Fruit fly (Drosophila melanogaster) whole organism, embryonic: ENCODE data around the gene CG9328.

ENCODE experiments used
- CG10147 ChIP-seq: fragments of 200-800 bp; sonication (Bioruptor generic); optimal IDR thresholded peaks from 2 replicates; lab custom pipeline; 2019; ENCODE audit warnings: missing biosample characterization, mild to moderate bottlenecking, missing genetic modification characterization, moderate library complexity
- CG10209 ChIP-seq: fragments of 200-800 bp; sonication (Bioruptor generic); optimal IDR thresholded peaks from 3 replicates; lab custom pipeline; 2017; ENCODE audit warnings: missing biosample characterization, mild to moderate bottlenecking, missing genetic modification characterization, missing genetic modification reagents
- CG11085 ChIP-seq: fragments of 200-800 bp; sonication (Bioruptor generic); IDR thresholded peaks from 2 replicates; pipeline ENCODE4 v1.3.6; 2022; ENCODE audit warnings: missing biosample characterization, missing genetic modification characterization
- CG11695 ChIP-seq: fragments of 200-800 bp; sonication (Bioruptor generic); IDR thresholded peaks from 3 replicates; pipeline ENCODE4 v1.3.6; 2022; ENCODE audit warnings: missing biosample characterization, missing genetic modification characterization
- CG11696 ChIP-seq: fragments of 200-800 bp; sonication (Bioruptor generic); IDR thresholded peaks from 2 replicates; pipeline ENCODE4 v1.3.6; 2022; ENCODE audit warnings: missing biosample characterization, missing genetic modification characterization
- CG14860 ChIP-seq: fragments of 200-800 bp; sonication (Bioruptor generic); IDR thresholded peaks from 3 replicates; pipeline ENCODE4 v1.3.6; 2022; ENCODE audit warnings: missing biosample characterization, missing genetic modification characterization; ENCODE audit not compliant: partially characterized antibody
- CG14965 ChIP-seq: fragments of 200-800 bp; sonication (Bioruptor generic); optimal IDR thresholded peaks from 2 replicates; lab custom pipeline; 2016; ENCODE audit warnings: missing biosample characterization, missing genetic modification characterization, borderline replicate concordance
- CG15011 ChIP-seq: fragments of 200-800 bp; sonication (Bioruptor generic); optimal IDR thresholded peaks from 3 replicates; lab custom pipeline; 2018; ENCODE audit warnings: missing biosample characterization, mild to moderate bottlenecking, missing genetic modification characterization
- CG17385 ChIP-seq: fragments of 200-800 bp; sonication (Bioruptor generic); optimal IDR thresholded peaks from 3 replicates; lab custom pipeline; 2018; ENCODE audit warnings: missing biosample characterization, mild to moderate bottlenecking, missing genetic modification characterization
- CG17568 ChIP-seq: fragments of 200-800 bp; sonication (Bioruptor generic); optimal IDR thresholded peaks from 2 replicates; lab custom pipeline; 2018; ENCODE audit warnings: missing biosample characterization, mild to moderate bottlenecking, missing genetic modification characterization, moderate library complexity
- CG2199 ChIP-seq: fragments of 200-800 bp; sonication (Bioruptor generic); IDR thresholded peaks from 3 replicates; pipeline ENCODE4 v1.3.6; 2022; ENCODE audit warnings: missing biosample characterization, missing genetic modification characterization
- CG2678 ChIP-seq: fragments of 200-800 bp; sonication (Bioruptor generic); optimal IDR thresholded peaks from 3 replicates; lab custom pipeline; 2019; ENCODE audit warnings: missing biosample characterization, mild to moderate bottlenecking, missing genetic modification characterization, moderate library complexity
- CG5953 ChIP-seq: fragments of 200-800 bp; sonication (Bioruptor generic); IDR thresholded peaks from 2 replicates; pipeline ENCODE4 v1.3.6; 2022; ENCODE audit warnings: missing biosample characterization, missing genetic modification characterization
- CG7786 ChIP-seq: fragments of 200-800 bp; sonication (Bioruptor generic); optimal IDR thresholded peaks from 2 replicates; lab custom pipeline; 2016; ENCODE audit warnings: missing biosample characterization, missing genetic modification characterization
- CG7839 ChIP-seq: fragments of 200-800 bp; sonication (Bioruptor generic); optimal IDR thresholded peaks from 3 replicates; lab custom pipeline; 2018; ENCODE audit warnings: missing biosample characterization, mild to moderate bottlenecking, missing genetic modification characterization, moderate library complexity
- CG9437 ChIP-seq: fragments of 200-800 bp; sonication (Bioruptor generic); optimal IDR thresholded peaks from 2 replicates; lab custom pipeline; 2018; ENCODE audit warnings: missing biosample characterization, mild to moderate bottlenecking, missing genetic modification characterization
- CG9817 ChIP-seq: fragments of 200-800 bp; sonication (Bioruptor generic); optimal IDR thresholded peaks from 2 replicates; lab custom pipeline; 2018; ENCODE audit warnings: missing biosample characterization, mild to moderate bottlenecking, missing genetic modification characterization, moderate library complexity
- CoRest ChIP-seq: fragments of 200-800 bp; sonication (Bioruptor generic); optimal IDR thresholded peaks from 3 replicates; lab custom pipeline; 2018; ENCODE audit warnings: missing biosample characterization, mild to moderate bottlenecking, missing genetic modification characterization, moderate library complexity
- Dek ChIP-seq: fragments of 200-800 bp; sonication (Bioruptor generic); optimal IDR thresholded peaks from 3 replicates; lab custom pipeline; 2019; ENCODE audit warnings: missing biosample characterization, mild to moderate bottlenecking, missing genetic modification characterization, moderate library complexity
- Dfd ChIP-seq, 2 experiments: fragments of >200 bp; optimal IDR thresholded peaks; 2 replicates each; lab custom pipeline; 2017; ENCODE audit warnings: missing biosample characterization in 2 of 2, missing genetic modification characterization in 2 of 2
- GATAe ChIP-seq: fragments of 200-800 bp; sonication (Bioruptor generic); conservative IDR thresholded peaks from 2 replicates; pipeline ENCODE4 v1.3.6; 2022; ENCODE audit warnings: missing biosample characterization, missing genetic modification characterization
- H2.0 ChIP-seq: fragments of 200-800 bp; sonication (Bioruptor generic); IDR thresholded peaks from 2 replicates; pipeline ENCODE4 v1.3.6; 2022; ENCODE audit warnings: missing biosample characterization, missing genetic modification characterization
- Hr51 ChIP-seq, 2 experiments: fragments of 200-800 bp; sonication (Bioruptor generic); optimal IDR thresholded peaks; 2 replicates in 1 of 2; 3 replicates in 1 of 2; lab custom pipeline; 2016 to 2018; ENCODE audit warnings: missing biosample characterization in 2 of 2, missing genetic modification characterization in 2 of 2, mild to moderate bottlenecking in 1 of 2, moderate library complexity in 1 of 2
- Hr78 ChIP-seq, 2 experiments: fragments of 200-800 bp in 1 of 2; fragments of >200 bp in 1 of 2; sonication (Bioruptor generic) in 1 of 2; optimal IDR thresholded peaks; 2 replicates each; lab custom pipeline; 2017 to 2019; ENCODE audit warnings: missing biosample characterization in 2 of 2, missing genetic modification characterization in 2 of 2, mild to moderate bottlenecking in 1 of 2, moderate library complexity in 1 of 2
- Hsf ChIP-seq: fragments of 200-800 bp; sonication (Bioruptor generic); optimal IDR thresholded peaks from 3 replicates; lab custom pipeline; 2016; ENCODE audit warnings: missing biosample characterization, missing genetic modification characterization
- Jarid2 ChIP-seq: fragments of 200-800 bp; sonication (Bioruptor generic); optimal IDR thresholded peaks from 3 replicates; lab custom pipeline; 2017; ENCODE audit warnings: mild to moderate bottlenecking, missing biosample characterization, missing genetic modification reagents, missing genetic modification characterization
- MBD-R2 ChIP-seq: fragments of 200-800 bp; sonication (Bioruptor generic); IDR thresholded peaks from 2 replicates; pipeline ENCODE4 v1.3.6; 2022; ENCODE audit warnings: missing biosample characterization, missing genetic modification characterization
- Nf-YA ChIP-seq: fragments of 200-800 bp; sonication (Bioruptor generic); IDR thresholded peaks from 2 replicates; pipeline ENCODE4 v1.3.6; 2022; ENCODE audit warnings: missing biosample characterization, missing genetic modification characterization
- Vsx1 ChIP-seq: fragments of 200-800 bp; sonication (Bioruptor generic); optimal IDR thresholded peaks from 2 replicates; lab custom pipeline; 2017; ENCODE audit warnings: missing biosample characterization, mild to moderate bottlenecking, missing genetic modification characterization, missing genetic modification reagents
- amos ChIP-seq: fragments of 200-800 bp; sonication (Bioruptor generic); IDR thresholded peaks from 2 replicates; pipeline ENCODE4 v1.3.6; 2022; ENCODE audit warnings: missing biosample characterization, missing genetic modification characterization; ENCODE audit not compliant: partially characterized antibody
- ase ChIP-seq: fragments of 200-800 bp; sonication (Bioruptor generic); IDR thresholded peaks from 3 replicates; pipeline ENCODE4 v1.3.6; 2022; ENCODE audit warnings: missing biosample characterization, missing genetic modification characterization
- ato ChIP-seq: fragments of 200-800 bp; sonication (Bioruptor generic); IDR thresholded peaks from 2 replicates; pipeline ENCODE4 v1.3.6; 2022; ENCODE audit warnings: missing biosample characterization, missing genetic modification characterization; ENCODE audit not compliant: partially characterized antibody
- bab2 ChIP-seq: fragments of 200-800 bp; sonication (Bioruptor generic); optimal IDR thresholded peaks from 2 replicates; lab custom pipeline; 2016; ENCODE audit warnings: missing biosample characterization, missing genetic modification characterization
- crp ChIP-seq, 2 experiments: fragments of 200-800 bp; sonication (Bioruptor generic); optimal IDR thresholded peaks; 2 replicates in 1 of 2; 3 replicates in 1 of 2; lab custom pipeline; 2017; ENCODE audit warnings: missing biosample characterization in 2 of 2, missing genetic modification characterization in 2 of 2, mild to moderate bottlenecking in 1 of 2, moderate library complexity in 1 of 2
- dm ChIP-seq: fragments of 200-800 bp; sonication (Bioruptor generic); optimal IDR thresholded peaks from 3 replicates; lab custom pipeline; 2016; ENCODE audit warnings: missing biosample characterization, missing genetic modification characterization
- ewg ChIP-seq: fragments of 200-800 bp; sonication (Bioruptor generic); optimal IDR thresholded peaks from 3 replicates; lab custom pipeline; 2017; ENCODE audit warnings: mild to moderate bottlenecking, missing biosample characterization, missing genetic modification reagents, missing genetic modification characterization
- gsb-n ChIP-seq: fragments of 200-800 bp; sonication (Bioruptor generic); optimal IDR thresholded peaks from 3 replicates; lab custom pipeline; 2018; ENCODE audit warnings: missing biosample characterization, mild to moderate bottlenecking, missing genetic modification characterization
- ind ChIP-seq: fragments of 200-800 bp; sonication (Bioruptor generic); optimal IDR thresholded peaks from 3 replicates; lab custom pipeline; 2016; ENCODE audit warnings: missing biosample characterization, missing genetic modification characterization
- insv ChIP-seq, 2 experiments: fragments of 200-800 bp; sonication (Bioruptor generic); optimal IDR thresholded peaks; 3 replicates each; lab custom pipeline; 2016 to 2018; ENCODE audit warnings: missing biosample characterization in 2 of 2, missing genetic modification characterization in 2 of 2
- ken ChIP-seq: fragments of 200-800 bp; sonication (Bioruptor generic); IDR thresholded peaks from 3 replicates; pipeline ENCODE4 v1.3.6; 2022; ENCODE audit warnings: missing biosample characterization, missing genetic modification characterization
- mld ChIP-seq: fragments of 200-800 bp; sonication (Bioruptor generic); IDR thresholded peaks from 3 replicates; pipeline ENCODE4 v1.3.6; 2022; ENCODE audit warnings: missing biosample characterization, missing genetic modification characterization; ENCODE audit not compliant: partially characterized antibody
- pb ChIP-seq: fragments of 200-800 bp; sonication (Bioruptor generic); optimal IDR thresholded peaks from 3 replicates; lab custom pipeline; 2016; ENCODE audit warnings: missing biosample characterization, missing genetic modification characterization
- pnt ChIP-seq: fragments of 200-800 bp; sonication (Bioruptor generic); optimal IDR thresholded peaks from 3 replicates; lab custom pipeline; 2016; ENCODE audit warnings: missing biosample characterization, missing genetic modification characterization
- ranshi ChIP-seq: fragments of 200-800 bp; sonication (Bioruptor generic); IDR thresholded peaks from 2 replicates; pipeline ENCODE4 v1.3.6; 2022; ENCODE audit warnings: missing biosample characterization, missing genetic modification characterization
- sob ChIP-seq: fragments of 200-800 bp; sonication (Bioruptor generic); IDR thresholded peaks from 2 replicates; pipeline ENCODE4 v1.3.6; 2022; ENCODE audit warnings: missing biosample characterization, missing genetic modification characterization
- twi ChIP-seq: fragments of 200-800 bp; optimal IDR thresholded peaks from 2 replicates; lab custom pipeline; 2019; ENCODE audit warnings: missing biosample characterization, mild to moderate bottlenecking, missing genetic modification characterization, moderate library complexity
- unc-4 ChIP-seq: fragments of 200-800 bp; sonication (Bioruptor generic); IDR thresholded peaks from 2 replicates; pipeline ENCODE4 v1.3.6; 2022; ENCODE audit warnings: missing biosample characterization, missing genetic modification characterization; ENCODE audit not compliant: partially characterized antibody
- zf30C ChIP-seq: fragments of 200-800 bp; sonication (Bioruptor generic); optimal IDR thresholded peaks from 3 replicates; lab custom pipeline; 2018; ENCODE audit warnings: missing biosample characterization, mild to moderate bottlenecking, missing genetic modification characterization

Gene CG9328

dm6 chr2L:20822489-20823195, 25.1 kb downstream of the CG9328 start, which contains the start of gene CG9331 (continued):
- no peak for TF ChIP-seq CG15011 (GFP tag; lab: Kevin White, UChicago)
- no peak for TF ChIP-seq pnt (GFP tag; lab: Kevin White, UChicago)
- no peak for TF ChIP-seq CG17568 (GFP tag; lab: Kevin White, UChicago)
- TF ChIP-seq Hr51 (GFP tag; optimal IDR thresholded peaks at IDR 0.05; lab: Kevin White, UChicago): no peak
- no peak for TF ChIP-seq Hsf (GFP tag; lab: Kevin White, UChicago)
- 0 out of 3 replicates have a peak, but pooled peaks have one; percentile 47 for TF ChIP-seq mld (GFP tag; lab: Robert Waterston, UW)
- TF ChIP-seq ind (GFP tag; lab: Kevin White, UChicago): no peak
- TF ChIP-seq ewg (GFP tag; lab: Kevin White, UChicago): no peak
- TF ChIP-seq CG9437 (GFP tag; lab: Kevin White, UChicago): peak; percentile 45
- no peak for TF ChIP-seq GATAe (GFP tag; lab: Robert Waterston, UW)
- 0 out of 2 replicates have a peak, but pooled peaks have one; percentile 3 for TF ChIP-seq CG5953 (GFP tag; lab: Robert Waterston, UW)
- no peak for TF ChIP-seq ken (GFP tag; lab: Robert Waterston, UW)
- TF ChIP-seq CG11085 (GFP tag; lab: Robert Waterston, UW): no peak
- TF ChIP-seq bab2 (GFP tag; lab: Kevin White, UChicago): no peak
- TF ChIP-seq MBD-R2 (GFP tag; lab: Robert Waterston, UW): peak; percentile 24; the same call in 1 of the 2 replicates
- TF ChIP-seq CG14965 (GFP tag; lab: Kevin White, UChicago): no peak
- TF ChIP-seq zf30C (GFP tag; lab: Kevin White, UChicago): peak; percentile 3
- no peak for TF ChIP-seq CG9817
- peak; percentile 3 for TF ChIP-seq dm
- peak; percentile 58 for TF ChIP-seq CG10209 (GFP tag; lab: Kevin White, UChicago)
- no peak for TF ChIP-seq H2.0 (GFP tag; lab: Robert Waterston, UW)
- TF ChIP-seq Vsx1: peak; percentile 71
- TF ChIP-seq ranshi (GFP tag; lab: Robert Waterston, UW): no peak
- TF ChIP-seq CG10147 (GFP tag; lab: Kevin White, UChicago): no peak
- TF ChIP-seq CG11695 (GFP tag; lab: Robert Waterston, UW): no peak
- TF ChIP-seq ase (GFP tag; lab: Robert Waterston, UW): no peak
- no peak for TF ChIP-seq CoRest (tag; lab: Kevin White, UChicago)
- peak; percentile 59; the same call in 1 of the 2 replicates for TF ChIP-seq ato
- no peak for TF ChIP-seq CG17385
- no peak for TF ChIP-seq gsb-n (tag; lab: Kevin White, UChicago)
- 0 out of 2 replicates have a peak, but pooled peaks have one; percentile 45 for TF ChIP-seq sob (GFP tag; lab: Robert Waterston, UW)
- TF ChIP-seq CG2199 (GFP tag; lab: Robert Waterston, UW): 0 out of 3 replicates have a peak, but pooled peaks have one; percentile 44
- no peak for TF ChIP-seq Dfd (GFP tag; optimal IDR thresholded peaks at IDR 0.05; lab: Kevin White, UChicago)
- TF ChIP-seq insv (GFP tag; optimal IDR thresholded peaks at IDR 0.05; lab: Kevin White, UChicago): peak in 1 of 2 experiments; percentile 90
- no peak for TF ChIP-seq crp (GFP tag; optimal IDR thresholded peaks at IDR 0.05; lab: Kevin White, UChicago)
- no peak for TF ChIP-seq CG11696 (GFP tag; lab: Robert Waterston, UW)
- peak; percentile 21 for TF ChIP-seq pb (GFP tag; lab: Kevin White, UChicago)
- TF ChIP-seq CG7786: no peak
- peak; percentile 38 for TF ChIP-seq unc-4 (GFP tag; lab: Robert Waterston, UW)
- no peak for TF ChIP-seq CG7839 (tag; lab: Kevin White, UChicago)
- TF ChIP-seq Nf-YA (GFP tag; lab: Robert Waterston, UW): no peak
- TF ChIP-seq twi (tag; lab: Kevin White, UChicago): no peak
- TF ChIP-seq Dek: no peak
- TF ChIP-seq Hr78 (GFP tag; optimal IDR thresholded peaks at IDR 0.05; lab: Kevin White, UChicago): no peak
- no peak for TF ChIP-seq CG2678 (tag; lab: Kevin White, UChicago)
- no peak for TF ChIP-seq Jarid2 (GFP tag; lab: Kevin White, UChicago)
- TF ChIP-seq amos (GFP tag; lab: Robert Waterston, UW): no peak
- TF ChIP-seq CG14860 (GFP tag; lab: Robert Waterston, UW): peak; percentile 51; the same call in 1 of the 3 replicates
